Fruit fly (Drosophila melanogaster): Measurements from ENCODE around the gene Trpml.

DNA sequence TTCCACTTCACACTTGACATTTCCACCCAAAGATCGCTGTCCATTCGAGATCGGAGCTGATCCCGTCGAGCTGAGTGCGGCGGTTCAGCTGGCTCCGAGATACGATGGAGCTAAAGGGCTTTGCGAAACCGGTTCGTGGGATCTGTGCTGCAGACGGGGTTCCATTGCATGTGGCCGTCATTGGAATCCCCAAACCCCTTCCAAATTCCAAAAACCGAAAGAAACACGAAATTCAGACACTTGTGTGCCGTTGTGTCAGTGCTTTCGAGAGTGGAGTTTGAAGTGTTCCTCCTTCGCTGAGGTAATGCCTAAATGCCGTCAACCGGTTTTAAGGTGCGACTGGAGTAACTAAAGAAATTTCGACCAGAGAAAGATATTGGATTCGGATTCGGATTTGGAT, 13.3 kb downstream of the Trpml start:
- TF ChIP-seq h (optimal IDR thresholded peaks at IDR 0.05) (no peak), Myc (optimal IDR thresholded peaks at IDR 0.05) (no peak)
